Fruit fly (Drosophila melanogaster): ENCODE data around the gene Npc2h.

Gene Npc2h

dm6 chr3R:30781661-30782120 is 35.6 kb upstream of the Npc2h start (continued):
- TF ChIP-seq Sry-β (GFP tag; optimal IDR thresholded peaks at IDR 0.05): peak; percentile 46
- peak; percentile 82; the same call in 2 of the 3 replicates for TF ChIP-seq so (GFP tag; IDR thresholded peaks at IDR 0.05)
- TF ChIP-seq Hsf (GFP tag; optimal IDR thresholded peaks at IDR 0.05): peak; percentile 97
- TF ChIP-seq CG10274 (GFP tag; optimal IDR thresholded peaks at IDR 0.05): peak; percentile 74
- peak; percentile 86 for TF ChIP-seq oc (tag; optimal IDR thresholded peaks at IDR 0.05)
- peak; percentile 77 for TF ChIP-seq CG6254 (GFP tag; optimal IDR thresholded peaks at IDR 0.05)
- peak; percentile 91 for TF ChIP-seq Sox102F (GFP tag; optimal IDR thresholded peaks at IDR 0.05)
- TF ChIP-seq HLH3B (GFP tag; IDR thresholded peaks at IDR 0.05): peak; percentile 94
- TF ChIP-seq CG11695 (GFP tag; IDR thresholded peaks at IDR 0.05): peak; percentile 94
- TF ChIP-seq sug (tag; optimal IDR thresholded peaks at IDR 0.05): peak; percentile 95
- peak; percentile 87 for TF ChIP-seq CG8478 (optimal IDR thresholded peaks at IDR 0.05)
- TF ChIP-seq CG4328 (GFP tag; optimal IDR thresholded peaks at IDR 0.05): peak; percentile 86
- TF ChIP-seq Atf-2 (GFP tag; optimal IDR thresholded peaks at IDR 0.05): peak; percentile 91
- TF ChIP-seq stc (GFP tag; IDR thresholded peaks at IDR 0.05): peak; percentile 90
- TF ChIP-seq sr (GFP tag; IDR thresholded peaks at IDR 0.05): peak; percentile 75; the same call in 2 of the 3 replicates
- TF ChIP-seq h (optimal IDR thresholded peaks at IDR 0.05): no peak
- TF ChIP-seq yki (optimal IDR thresholded peaks at IDR 0.05): no peak
- peak; percentile 77 for TF ChIP-seq CrebB (tag; optimal IDR thresholded peaks at IDR 0.05)
- no peak for TF ChIP-seq fru (optimal IDR thresholded peaks at IDR 0.05)
- peak; percentile 82 for TF ChIP-seq CG11696 (GFP tag; IDR thresholded peaks at IDR 0.05)
- peak; percentile 96 for TF ChIP-seq CG1603 (tag; optimal IDR thresholded peaks at IDR 0.05)
- TF ChIP-seq CG18619 (GFP tag; optimal IDR thresholded peaks at IDR 0.05): peak; percentile 84
- TF ChIP-seq CG9876 (GFP tag; optimal IDR thresholded peaks at IDR 0.05): peak; percentile 84
- TF ChIP-seq Drgx (GFP tag; IDR thresholded peaks at IDR 0.05): peak; percentile 92
- TF ChIP-seq dmrt11E (tag; optimal IDR thresholded peaks at IDR 0.05): peak; percentile 97
- peak; percentile 93 for TF ChIP-seq CG10366 (GFP tag; IDR thresholded peaks at IDR 0.05)
- peak; percentile 83 to 96 for TF ChIP-seq bsh (GFP tag; optimal IDR thresholded peaks at IDR 0.05)
- TF ChIP-seq prd (optimal IDR thresholded peaks at IDR 0.05): no peak
- peak; percentile 99 for TF ChIP-seq prd (GFP tag; IDR thresholded peaks at IDR 0.05)
- TF ChIP-seq Jarid2 (GFP tag; optimal IDR thresholded peaks at IDR 0.05): peak; percentile 61
- TF ChIP-seq CG6654 (GFP tag; optimal IDR thresholded peaks at IDR 0.05): peak; percentile 73
- TF ChIP-seq ato (GFP tag; IDR thresholded peaks at IDR 0.05; ENCODE audit: partially characterized antibody): no peak
- TF ChIP-seq CG1832 (GFP tag; optimal IDR thresholded peaks at IDR 0.05): peak; percentile 86
- TF ChIP-seq HLHmδ (GFP tag; optimal IDR thresholded peaks at IDR 0.05): peak; percentile 21
- no peak for TF ChIP-seq tna (GFP tag; IDR thresholded peaks at IDR 0.05; ENCODE audit: partially characterized antibody)
- TF ChIP-seq CG15696 (tag; optimal IDR thresholded peaks at IDR 0.05): peak; percentile 98
- TF ChIP-seq Hr51 (GFP tag; optimal IDR thresholded peaks at IDR 0.05): peak; percentile 87 to 93
- peak; percentile 91 for TF ChIP-seq ro (GFP tag; IDR thresholded peaks at IDR 0.05)
- peak; percentile 83 for TF ChIP-seq klu (GFP tag; IDR thresholded peaks at IDR 0.05)
- peak; percentile 82 for TF ChIP-seq dati (GFP tag; IDR thresholded peaks at IDR 0.05)
- TF ChIP-seq Lim3 (GFP tag; IDR thresholded peaks at IDR 0.05): no peak
- TF ChIP-seq NK7.1 (GFP tag; optimal IDR thresholded peaks at IDR 0.05): peak; percentile 86
- peak; percentile 31; the same call in 1 of the 2 replicates for TF ChIP-seq Scr (GFP tag; IDR thresholded peaks at IDR 0.05; ENCODE audit: partially characterized antibody)
- peak; percentile 97 for TF ChIP-seq slbo (GFP tag; IDR thresholded peaks at IDR 0.05)
- TF ChIP-seq chm (GFP tag; IDR thresholded peaks at IDR 0.05): peak; percentile 94
- peak; percentile 62; the same call in 1 of the 2 replicates for TF ChIP-seq CG5953 (GFP tag; IDR thresholded peaks at IDR 0.05)
- peak; percentile 33 for TF ChIP-seq pfk (GFP tag; optimal IDR thresholded peaks at IDR 0.05)
- peak; percentile 63 for TF ChIP-seq nau (GFP tag; optimal IDR thresholded peaks at IDR 0.05)
- peak; percentile 92 for TF ChIP-seq Taf1 (GFP tag; IDR thresholded peaks at IDR 0.05)
- peak; percentile 90 for TF ChIP-seq ems (GFP tag; optimal IDR thresholded peaks at IDR 0.05)
- TF ChIP-seq Ets65A (GFP tag): peak; percentile 99
- peak; percentile 82; the same call in 2 of the 3 replicates for TF ChIP-seq CG11560 (tag; IDR thresholded peaks at IDR 0.05)

Measured in whole organism, embryonic.